Worm (Caenorhabditis elegans): Measurements from ENCODE around the gene ZC395.4.
A peak's percentile ranks its signal among the peaks of the same experiment; 100 is the strongest.

The ZC395.4 gene

ce11 chrIII:5291281-5291680 lies 21.4 kb downstream of the ZC395.4 start:
- TF ChIP-seq pqm-1 (tag; optimal IDR thresholded peaks at IDR 0.05) = peak; percentile 85
- TF ChIP-seq egl-27 (tag; optimal IDR thresholded peaks at IDR 0.05) = no peak
- TF ChIP-seq nhr-102 (tag; optimal IDR thresholded peaks at IDR 0.05) = peak; percentile 13
- peak; percentile 64 for TF ChIP-seq dmd-6 (GFP tag; IDR thresholded peaks at IDR 0.05)
- TF ChIP-seq php-3 (GFP tag; IDR thresholded peaks at IDR 0.05) = 0 out of 2 replicates have a peak, but pooled peaks have one; percentile 33
- peak; percentile 47; the same call in 1 of the 2 replicates for TF ChIP-seq tra-1 (GFP tag; IDR thresholded peaks at IDR 0.05)
- TF ChIP-seq dve-1 (tag; optimal IDR thresholded peaks at IDR 0.05; ENCODE audit: insufficient read depth) = peak; percentile 80
- peak; percentile 31; the same call in 1 of the 2 replicates for TF ChIP-seq lin-1 (GFP tag; IDR thresholded peaks at IDR 0.05)
- peak; percentile 34 for TF ChIP-seq nhr-28 (tag; optimal IDR thresholded peaks at IDR 0.05)
- no peak for TF ChIP-seq spr-3 (GFP tag; optimal IDR thresholded peaks at IDR 0.05)
- no peak for TF ChIP-seq F10B5.3 (tag; optimal IDR thresholded peaks at IDR 0.05)
- peak; percentile 64 for TF ChIP-seq hlh-11 (tag; optimal IDR thresholded peaks at IDR 0.05)

ce11 chrIII:5294281-5294680 lies 24.4 kb downstream of the ZC395.4 start:
- TF ChIP-seq nhr-11 (tag; optimal IDR thresholded peaks at IDR 0.05) = no peak
- peak in 1 of 2 experiments; percentile 92 for TF ChIP-seq unc-62 (GFP tag; optimal IDR thresholded peaks at IDR 0.05 in 1 of 2)
- TF ChIP-seq unc-62 (tag; optimal IDR thresholded peaks at IDR 0.05) = no peak

- peak; percentile 92 for TF ChIP-seq vab-7 (GFP tag; IDR thresholded peaks at IDR 0.05)
- 0 out of 2 replicates have a peak, but pooled peaks have one; percentile 39 for TF ChIP-seq lin-29 (GFP tag; IDR thresholded peaks at IDR 0.05)
- TF ChIP-seq fos-1 (tag; optimal IDR thresholded peaks at IDR 0.05) = no peak
- no peak for TF ChIP-seq zip-2 (tag; optimal IDR thresholded peaks at IDR 0.05)
- peak; percentile 79 for TF ChIP-seq zfp-3 (GFP tag; conservative IDR thresholded peaks at IDR 0.05)
- peak; percentile 79 for TF ChIP-seq gei-8 (GFP tag; optimal IDR thresholded peaks at IDR 0.05)
- TF ChIP-seq ces-1 (GFP tag; optimal IDR thresholded peaks at IDR 0.05) = no peak
- peak; percentile 76 for TF ChIP-seq spr-1 (tag; optimal IDR thresholded peaks at IDR 0.05)
- no peak for TF ChIP-seq ceh-28 (tag; optimal IDR thresholded peaks at IDR 0.05)
- peak; percentile 22 for TF ChIP-seq ceh-32 (tag; optimal IDR thresholded peaks at IDR 0.05; ENCODE audit: poor library complexity)
- TF ChIP-seq F49E8.2 (tag; optimal IDR thresholded peaks at IDR 0.05; ENCODE audit: borderline replicate concordance) = peak; percentile 35
- TF ChIP-seq tra-1 (GFP tag; IDR thresholded peaks at IDR 0.05) = peak; percentile 89; the same call in 1 of the 2 replicates
- TF ChIP-seq set-16 (GFP tag; IDR thresholded peaks at IDR 0.05) = no peak
- TF ChIP-seq aha-1 (tag) = no peak
- no peak for TF ChIP-seq ztf-7 (tag; optimal IDR thresholded peaks at IDR 0.05)
- TF ChIP-seq madf-5 (GFP tag; IDR thresholded peaks at IDR 0.05) = peak; percentile 15 to 75; a peak in 2 of 4 replicates
- TF ChIP-seq unc-62 (GFP tag; optimal IDR thresholded peaks at IDR 0.05 in 1 of 2) = peak in 1 of 2 experiments; percentile 27
- TF ChIP-seq unc-62 (tag; optimal IDR thresholded peaks at IDR 0.05) = no peak
- TF ChIP-seq mes-2 (tag; optimal IDR thresholded peaks at IDR 0.05; ENCODE audit: poor library complexity, severe bottlenecking) = peak; percentile 68
- TF ChIP-seq nhr-6 (tag; optimal IDR thresholded peaks at IDR 0.05) = no peak
- TF ChIP-seq hlh-30 (tag; optimal IDR thresholded peaks at IDR 0.05; ENCODE audit: insufficient read depth) = peak; percentile 13
- 0 out of 2 replicates have a peak, but pooled peaks have one; percentile 59 for TF ChIP-seq madf-9 (GFP tag; conservative IDR thresholded peaks at IDR 0.05)
- peak; percentile 78 for TF ChIP-seq nhr-42 (GFP tag; IDR thresholded peaks at IDR 0.05)
- TF ChIP-seq D1046.2 (GFP tag; IDR thresholded peaks at IDR 0.05) = peak; percentile 81
- TF ChIP-seq ctbp-1 (GFP tag; IDR thresholded peaks at IDR 0.05) = peak; percentile 76
- TF ChIP-seq zip-11 (GFP tag; IDR thresholded peaks at IDR 0.05) = peak; percentile 58; the same call in 1 of the 2 replicates
- no peak for TF ChIP-seq lin-13 (GFP tag; optimal IDR thresholded peaks at IDR 0.05)
- TF ChIP-seq lin-15B (tag; optimal IDR thresholded peaks at IDR 0.05) = no peak
- TF ChIP-seq lim-7 (GFP tag; IDR thresholded peaks at IDR 0.05) = peak; percentile 96
- TF ChIP-seq attf-4 (tag; optimal IDR thresholded peaks at IDR 0.05) = no peak
- peak; percentile 71 for TF ChIP-seq mdt-29 (GFP tag; IDR thresholded peaks at IDR 0.05)
- TF ChIP-seq mxl-2 (GFP tag; conservative IDR thresholded peaks at IDR 0.05) = peak; percentile 80
- TF ChIP-seq mep-1 (tag; optimal IDR thresholded peaks at IDR 0.05) = peak; percentile 64
- TF ChIP-seq F37D6.2 (tag; optimal IDR thresholded peaks at IDR 0.05) = peak; percentile 51
- peak; percentile 2 to 56 for TF ChIP-seq hif-1 (tag; optimal IDR thresholded peaks at IDR 0.05)
- peak; percentile 23 for TF ChIP-seq nhr-28 (tag; optimal IDR thresholded peaks at IDR 0.05)
Measured at ce11 chrIII:5294867-5295266, 25.0 kb downstream of the ZC395.4 start.
